Worm (Caenorhabditis elegans): Measurements from ENCODE around the gene T23F6.5.

Gene T23F6.5

ce11 chrIV:12746284-12746683 lies 4.9 kb upstream of the T23F6.5 start, which contains the start of gene inx-6:
inx-6 (plus strand) TSS chrIV:12746584.
- no peak for TF ChIP-seq efl-1 (optimal IDR thresholded peaks at IDR 0.05)
- TF ChIP-seq efl-1 (GFP tag; optimal IDR thresholded peaks at IDR 0.05 in 1 of 2), result peak in 1 of 2 experiments; percentile 2
- no peak for TF ChIP-seq pag-3 (tag; optimal IDR thresholded peaks at IDR 0.05; ENCODE audit: borderline replicate concordance, insufficient read depth)

ce11 chrIV:12744713-12745112 lies 3.4 kb upstream of the T23F6.5 start, which contains the start of gene C36H8.1:
C36H8.1 (minus strand) TSS chrIV:12744813.
- TF ChIP-seq hlh-17 (GFP tag; optimal IDR thresholded peaks at IDR 0.05; ENCODE audit: borderline replicate concordance), result no peak
- no peak for TF ChIP-seq lir-3 (tag; optimal IDR thresholded peaks at IDR 0.05; ENCODE audit: poor library complexity)
- no peak for TF ChIP-seq ceh-90 (tag; optimal IDR thresholded peaks at IDR 0.05)
- no peak for TF ChIP-seq Y116A8C.19 (tag; optimal IDR thresholded peaks at IDR 0.05; ENCODE audit: borderline replicate concordance)
- TF ChIP-seq unc-130 (tag; optimal IDR thresholded peaks at IDR 0.05), result no peak

- TF ChIP-seq xbp-1 (tag; optimal IDR thresholded peaks at IDR 0.05), result no peak
- TF ChIP-seq elt-2 (tag; optimal IDR thresholded peaks at IDR 0.05), result no peak
- no peak for TF ChIP-seq snu-23 (GFP tag; optimal IDR thresholded peaks at IDR 0.05)
- no peak for TF ChIP-seq lin-13 (GFP tag; optimal IDR thresholded peaks at IDR 0.05)
- no peak for TF ChIP-seq ceh-90 (tag; optimal IDR thresholded peaks at IDR 0.05)
- no peak for TF ChIP-seq ztf-4 (tag; optimal IDR thresholded peaks at IDR 0.05)
- no peak for TF ChIP-seq egl-13 (tag; optimal IDR thresholded peaks at IDR 0.05)
- no peak for TF ChIP-seq nhr-76 (tag; optimal IDR thresholded peaks at IDR 0.05)
- no peak for TF ChIP-seq hlh-17 (GFP tag; optimal IDR thresholded peaks at IDR 0.05; ENCODE audit: borderline replicate concordance)
- TF ChIP-seq nhr-47 (tag; optimal IDR thresholded peaks at IDR 0.05), result no peak
- TF ChIP-seq nhr-77 (tag; optimal IDR thresholded peaks at IDR 0.05), result no peak
- no peak for TF ChIP-seq unc-30 (tag; optimal IDR thresholded peaks at IDR 0.05)
- TF ChIP-seq nhr-11 (tag; optimal IDR thresholded peaks at IDR 0.05), result no peak
- no peak for TF ChIP-seq dpl-1 (GFP tag; optimal IDR thresholded peaks at IDR 0.05)
- TF ChIP-seq fos-1 (tag; optimal IDR thresholded peaks at IDR 0.05), result no peak
Measured at ce11 chrIV:12743680-12744079, 2.3 kb upstream of the T23F6.5 start.

- TF ChIP-seq elt-2 (tag; optimal IDR thresholded peaks at IDR 0.05) (peak; percentile 64), efl-1 (optimal IDR thresholded peaks at IDR 0.05) (no peak), efl-1 (GFP tag; optimal IDR thresholded peaks at IDR 0.05 in 1 of 2) (peak in 1 of 2 experiments; percentile 68), mdl-1 (tag; optimal IDR thresholded peaks at IDR 0.05) (no peak)
Measured at ce11 chrIV:12728162-12728561, 13.2 kb downstream of the T23F6.5 start.

- TF ChIP-seq efl-1 (optimal IDR thresholded peaks at IDR 0.05) (no peak), efl-1 (GFP tag; optimal IDR thresholded peaks at IDR 0.05 in 1 of 2) (peak in 1 of 2 experiments; percentile 64), ztf-4 (tag; optimal IDR thresholded peaks at IDR 0.05) (no peak), rnt-1 (tag; optimal IDR thresholded peaks at IDR 0.05) (no peak), ceh-90 (tag; optimal IDR thresholded peaks at IDR 0.05) (no peak), unc-30 (tag; optimal IDR thresholded peaks at IDR 0.05) (no peak), ces-1 (GFP tag; optimal IDR thresholded peaks at IDR 0.05) (no peak), nhr-85 (tag) (peak; percentile 58), unc-62 (GFP tag; optimal IDR thresholded peaks at IDR 0.05) (no peak), nhr-12 (tag; optimal IDR thresholded peaks at IDR 0.05) (no peak), C34B4.2 (tag; optimal IDR thresholded peaks at IDR 0.05) (no peak), ztf-11 (tag; optimal IDR thresholded peaks at IDR 0.05) (no peak), sptf-1 (tag; optimal IDR thresholded peaks at IDR 0.05) (no peak)
Measured at ce11 chrIV:12725925-12726324, 15.4 kb downstream of the T23F6.5 start.

- TF ChIP-seq F16B12.6 (tag; optimal IDR thresholded peaks at IDR 0.05) (no peak), efl-1 (optimal IDR thresholded peaks at IDR 0.05) (no peak), efl-1 (GFP tag; optimal IDR thresholded peaks at IDR 0.05 in 1 of 2) (peak in 1 of 2 experiments; percentile 92)
Measured at ce11 chrIV:12725228-12725627, 16.1 kb downstream of the T23F6.5 start.

Data from whole organism, L1 larva.